Worm (Caenorhabditis elegans): Measurements from ENCODE around the gene ttc-17.

ce11 chrV:8984783-8985182, 27.9 kb downstream of the ttc-17 start:
- TF ChIP-seq unc-62 (GFP tag; optimal IDR thresholded peaks at IDR 0.05) (no peak), lin-13 (GFP tag; optimal IDR thresholded peaks at IDR 0.05) (no peak), nhr-6 (tag; optimal IDR thresholded peaks at IDR 0.05) (no peak), egl-27 (tag; optimal IDR thresholded peaks at IDR 0.05) (no peak), ceh-16 (tag; optimal IDR thresholded peaks at IDR 0.05) (no peak), F13H6.1 (tag; optimal IDR thresholded peaks at IDR 0.05) (no peak), ama-1 (optimal IDR thresholded peaks at IDR 0.05) (no peak), aly-2 (tag; optimal IDR thresholded peaks at IDR 0.05) (no peak), unc-39 (tag; optimal IDR thresholded peaks at IDR 0.05) (no peak), ztf-11 (tag; optimal IDR thresholded peaks at IDR 0.05) (no peak), R02D3.7 (tag; optimal IDR thresholded peaks at IDR 0.05) (no peak)

Data from whole organism, L2 larva.